Fruit fly (Drosophila melanogaster) whole organism, embryonic: ENCODE results near the gene rdhB.

Source experiments
- Abd-B ChIP-seq: fragments of 200-800 bp; sonication (Bioruptor generic); optimal IDR thresholded peaks from 2 replicates; lab custom pipeline; 2018; ENCODE audit warnings: missing biosample characterization, mild to moderate bottlenecking, missing genetic modification characterization, moderate library complexity
- Bteb2 ChIP-seq: fragments of 200-800 bp; sonication (Bioruptor generic); optimal IDR thresholded peaks from 2 replicates; lab custom pipeline; 2016; ENCODE audit warnings: missing biosample characterization, missing genetic modification characterization
- CG10147 ChIP-seq: fragments of 200-800 bp; sonication (Bioruptor generic); optimal IDR thresholded peaks from 2 replicates; lab custom pipeline; 2019; ENCODE audit warnings: missing biosample characterization, mild to moderate bottlenecking, missing genetic modification characterization, moderate library complexity
- CG11398 ChIP-seq: fragments of 200-800 bp; sonication (Bioruptor generic); optimal IDR thresholded peaks from 2 replicates; lab custom pipeline; 2016; ENCODE audit warnings: missing biosample characterization, missing genetic modification characterization
- CG12104 ChIP-seq: fragments of 200-800 bp; sonication (Bioruptor generic); optimal IDR thresholded peaks from 3 replicates; lab custom pipeline; 2016; ENCODE audit warnings: missing biosample characterization, missing genetic modification characterization
- CG12391 ChIP-seq: fragments of 200-800 bp; sonication (Bioruptor generic); optimal IDR thresholded peaks from 3 replicates; lab custom pipeline; 2018; ENCODE audit warnings: missing biosample characterization, mild to moderate bottlenecking, missing genetic modification characterization, moderate library complexity
- CG13894 ChIP-seq: fragments of 200-800 bp; sonication (Bioruptor generic); optimal IDR thresholded peaks from 3 replicates; lab custom pipeline; 2018; ENCODE audit warnings: missing biosample characterization, mild to moderate bottlenecking, missing genetic modification characterization, moderate library complexity
- CG14050 ChIP-seq: fragments of 200-800 bp; sonication (Bioruptor generic); IDR thresholded peaks from 3 replicates; pipeline ENCODE4 v1.3.6; 2022; ENCODE audit warnings: missing biosample characterization, missing genetic modification characterization
- CG15696 ChIP-seq: fragments of 200-800 bp; sonication (Bioruptor generic); optimal IDR thresholded peaks from 2 replicates; lab custom pipeline; 2019; ENCODE audit warnings: missing biosample characterization, mild to moderate bottlenecking, missing genetic modification characterization, moderate library complexity
- CG1602 ChIP-seq: fragments of 200-800 bp; sonication (Bioruptor generic); optimal IDR thresholded peaks from 3 replicates; lab custom pipeline; 2016; ENCODE audit warnings: missing biosample characterization, missing genetic modification characterization
- CG16813 ChIP-seq: fragments of 200-800 bp; sonication (Bioruptor generic); IDR thresholded peaks from 3 replicates; pipeline ENCODE4 v1.3.6; 2022; ENCODE audit warnings: missing biosample characterization, missing genetic modification characterization; ENCODE audit not compliant: partially characterized antibody
- CG17359 ChIP-seq: fragments of 200-800 bp; sonication (Bioruptor generic); optimal IDR thresholded peaks from 3 replicates; lab custom pipeline; 2018; ENCODE audit warnings: missing biosample characterization, mild to moderate bottlenecking, missing genetic modification characterization, moderate library complexity
- CG18599 ChIP-seq: fragments of 200-800 bp; sonication (Bioruptor generic); optimal IDR thresholded peaks from 3 replicates; lab custom pipeline; 2017; ENCODE audit warnings: missing biosample characterization, missing genetic modification characterization, mild to moderate bottlenecking, moderate library complexity, missing genetic modification reagents
- CG2116 ChIP-seq: fragments of 200-800 bp; sonication (Bioruptor generic); optimal IDR thresholded peaks from 3 replicates; lab custom pipeline; 2018; ENCODE audit warnings: missing biosample characterization, mild to moderate bottlenecking, missing genetic modification characterization
- CG2678 ChIP-seq: fragments of 200-800 bp; sonication (Bioruptor generic); optimal IDR thresholded peaks from 3 replicates; lab custom pipeline; 2019; ENCODE audit warnings: missing biosample characterization, mild to moderate bottlenecking, missing genetic modification characterization, moderate library complexity
- CG2712 ChIP-seq: fragments of 200-800 bp; optimal IDR thresholded peaks from 3 replicates; lab custom pipeline; 2019; ENCODE audit warnings: missing biosample characterization, mild to moderate bottlenecking, missing genetic modification characterization, moderate library complexity
- CG2875 ChIP-seq: fragments of 200-800 bp; sonication (Bioruptor generic); optimal IDR thresholded peaks from 2 replicates; lab custom pipeline; 2017; ENCODE audit warnings: missing biosample characterization, mild to moderate bottlenecking, missing genetic modification characterization, missing genetic modification reagents
- CG30403 ChIP-seq: fragments of 200-800 bp; sonication (Bioruptor generic); optimal IDR thresholded peaks from 3 replicates; lab custom pipeline; 2016; ENCODE audit warnings: missing biosample characterization, missing genetic modification characterization
- CG31365 ChIP-seq: fragments of 200-800 bp; sonication (Bioruptor generic); optimal IDR thresholded peaks from 2 replicates; lab custom pipeline; 2018; ENCODE audit warnings: missing biosample characterization, mild to moderate bottlenecking, missing genetic modification characterization
- CG32532 ChIP-seq: fragments of 200-800 bp; sonication (Bioruptor generic); IDR thresholded peaks from 2 replicates; pipeline ENCODE4 v1.3.6; 2022; ENCODE audit warnings: missing biosample characterization, missing genetic modification characterization
- CG3281 ChIP-seq: fragments of 200-800 bp; sonication (Bioruptor generic); optimal IDR thresholded peaks from 3 replicates; lab custom pipeline; 2017; ENCODE audit warnings: missing biosample characterization, mild to moderate bottlenecking, missing genetic modification characterization
- CG3726 ChIP-seq: fragments of 200-800 bp; sonication (Bioruptor generic); IDR thresholded peaks from 3 replicates; pipeline ENCODE4, ENCODE4 v1.3.6; 2022; ENCODE audit warnings: missing biosample characterization, missing genetic modification characterization
- CG43689 ChIP-seq: fragments of 200-800 bp; sonication (Bioruptor generic); IDR thresholded peaks from 2 replicates; pipeline ENCODE4 v1.3.6; 2022; ENCODE audit warnings: missing biosample characterization, missing genetic modification characterization
- CG4730 ChIP-seq: fragments of 200-800 bp; sonication (Bioruptor generic); IDR thresholded peaks from 2 replicates; pipeline ENCODE4 v1.3.6; 2022; ENCODE audit warnings: missing biosample characterization, missing genetic modification characterization
- CG6272 ChIP-seq: fragments of 200-800 bp; sonication (Bioruptor generic); IDR thresholded peaks from 2 replicates; pipeline ENCODE4 v1.3.6; 2022; ENCODE audit warnings: missing biosample characterization, missing genetic modification characterization
- CG6654 ChIP-seq: fragments of 200-800 bp; sonication (Bioruptor generic); optimal IDR thresholded peaks from 2 replicates; lab custom pipeline; 2017; ENCODE audit warnings: missing biosample characterization, mild to moderate bottlenecking, missing genetic modification characterization
- CG6689 ChIP-seq: fragments of 200-800 bp; sonication (Bioruptor generic); IDR thresholded peaks from 2 replicates; pipeline ENCODE4 v1.3.6; 2022; ENCODE audit warnings: missing biosample characterization, missing genetic modification characterization
- CG6791 ChIP-seq: fragments of 200-800 bp; sonication (Bioruptor generic); IDR thresholded peaks from 3 replicates; pipeline ENCODE4 v1.3.6; 2022; ENCODE audit warnings: missing biosample characterization, missing genetic modification characterization; ENCODE audit not compliant: partially characterized antibody
- CkIIα-i1 ChIP-seq: fragments of 200-800 bp; sonication (Bioruptor generic); IDR thresholded peaks from 2 replicates; pipeline ENCODE4 v1.3.6; 2022; ENCODE audit warnings: missing biosample characterization, missing genetic modification characterization
- Eip74EF ChIP-seq, 2 experiments: fragments of 200-800 bp in 1 of 2; fragments of >200 bp in 1 of 2; sonication (Bioruptor generic) in 1 of 2; optimal IDR thresholded peaks; 2 replicates each; lab custom pipeline; 2017 to 2019; ENCODE audit warnings: missing biosample characterization in 2 of 2, missing genetic modification characterization in 2 of 2, mild to moderate bottlenecking in 1 of 2, moderate library complexity in 1 of 2
- Fer1 ChIP-seq: fragments of 200-800 bp; sonication (Bioruptor generic); optimal IDR thresholded peaks from 2 replicates; lab custom pipeline; 2017; ENCODE audit warnings: missing biosample characterization, mild to moderate bottlenecking, missing genetic modification characterization
- Fer3 ChIP-seq: fragments of 200-800 bp; sonication (Bioruptor generic); optimal IDR thresholded peaks from 2 replicates; lab custom pipeline; 2018; ENCODE audit warnings: missing biosample characterization, mild to moderate bottlenecking, missing genetic modification characterization, moderate library complexity
- H2.0 ChIP-seq: fragments of 200-800 bp; sonication (Bioruptor generic); IDR thresholded peaks from 2 replicates; pipeline ENCODE4 v1.3.6; 2022; ENCODE audit warnings: missing biosample characterization, missing genetic modification characterization
- Med ChIP-seq: fragments of 200-800 bp; sonication (Bioruptor generic); peaks from one replicate; lab custom pipeline; 2016; ENCODE audit warnings: missing biosample characterization, missing genetic modification characterization, mild to moderate bottlenecking, inconsistent platforms, moderate library complexity
- Ptx1 ChIP-seq: fragments of 200-800 bp; sonication (Bioruptor generic); IDR thresholded peaks from 2 replicates; pipeline ENCODE4 v1.3.6; 2022; ENCODE audit warnings: missing biosample characterization, missing genetic modification characterization
- Sox100B ChIP-seq: fragments of 200-800 bp; sonication (Bioruptor generic); optimal IDR thresholded peaks from 3 replicates; lab custom pipeline; 2018; ENCODE audit warnings: missing biosample characterization, mild to moderate bottlenecking, missing genetic modification characterization
- az2 ChIP-seq: fragments of 200-800 bp; sonication (Bioruptor generic); optimal IDR thresholded peaks from 3 replicates; lab custom pipeline; 2016; ENCODE audit warnings: missing biosample characterization, missing genetic modification characterization
- cato ChIP-seq: fragments of 200-800 bp; sonication (Bioruptor generic); optimal IDR thresholded peaks from 2 replicates; lab custom pipeline; 2016; ENCODE audit warnings: missing biosample characterization, missing genetic modification characterization, borderline replicate concordance
- cwo ChIP-seq: fragments of 200-800 bp; sonication (Bioruptor generic); optimal IDR thresholded peaks from 3 replicates; lab custom pipeline; 2017; ENCODE audit warnings: missing biosample characterization, missing genetic modification characterization, mild to moderate bottlenecking, moderate library complexity, missing genetic modification reagents
- dati ChIP-seq: fragments of 200-800 bp; sonication (Bioruptor generic); IDR thresholded peaks from 2 replicates; pipeline ENCODE4 v1.3.6; 2022; ENCODE audit warnings: missing biosample characterization, missing genetic modification characterization
- ind ChIP-seq: fragments of 200-800 bp; sonication (Bioruptor generic); optimal IDR thresholded peaks from 3 replicates; lab custom pipeline; 2016; ENCODE audit warnings: missing biosample characterization, missing genetic modification characterization
- lilli ChIP-seq: fragments of 200-800 bp; sonication (Bioruptor generic); optimal IDR thresholded peaks from 3 replicates; lab custom pipeline; 2016; ENCODE audit warnings: missing biosample characterization, missing genetic modification characterization
- luna ChIP-seq: fragments of 200-800 bp; sonication (Bioruptor generic); optimal IDR thresholded peaks from 2 replicates; lab custom pipeline; 2016; ENCODE audit warnings: missing biosample characterization, missing genetic modification characterization
- mirr ChIP-seq: fragments of 200-800 bp; sonication (Bioruptor generic); optimal IDR thresholded peaks from 3 replicates; lab custom pipeline; 2018; ENCODE audit warnings: missing biosample characterization, mild to moderate bottlenecking, missing genetic modification characterization
- odd ChIP-seq: fragments of 200-800 bp; sonication (Bioruptor generic); optimal IDR thresholded peaks from 2 replicates; lab custom pipeline; 2017; ENCODE audit warnings: missing biosample characterization, mild to moderate bottlenecking, missing genetic modification characterization
- psq ChIP-seq: fragments of 200-800 bp; sonication (Bioruptor generic); optimal IDR thresholded peaks from 2 replicates; lab custom pipeline; 2017; ENCODE audit warnings: missing biosample characterization, missing genetic modification characterization
- tin ChIP-seq: fragments of 200-800 bp; sonication (Bioruptor generic); optimal IDR thresholded peaks from 3 replicates; lab custom pipeline; 2016; ENCODE audit warnings: missing biosample characterization, missing genetic modification characterization
- tio ChIP-seq: fragments of 200-800 bp; sonication (Bioruptor generic); optimal IDR thresholded peaks from 2 replicates; lab custom pipeline; 2017; ENCODE audit warnings: missing biosample characterization, missing genetic modification characterization, inconsistent platforms
- ttk ChIP-seq: fragments of 200-800 bp; sonication (Bioruptor generic); IDR thresholded peaks from 2 replicates; pipeline ENCODE4 v2.1.2; 2022; ENCODE audit warnings: missing biosample characterization, missing genetic modification characterization
- unpg ChIP-seq: fragments of 200-800 bp; sonication (Bioruptor generic); optimal IDR thresholded peaks from 3 replicates; lab custom pipeline; 2018; ENCODE audit warnings: missing biosample characterization, mild to moderate bottlenecking, missing genetic modification characterization, moderate library complexity

The rdhB gene

DNA sequence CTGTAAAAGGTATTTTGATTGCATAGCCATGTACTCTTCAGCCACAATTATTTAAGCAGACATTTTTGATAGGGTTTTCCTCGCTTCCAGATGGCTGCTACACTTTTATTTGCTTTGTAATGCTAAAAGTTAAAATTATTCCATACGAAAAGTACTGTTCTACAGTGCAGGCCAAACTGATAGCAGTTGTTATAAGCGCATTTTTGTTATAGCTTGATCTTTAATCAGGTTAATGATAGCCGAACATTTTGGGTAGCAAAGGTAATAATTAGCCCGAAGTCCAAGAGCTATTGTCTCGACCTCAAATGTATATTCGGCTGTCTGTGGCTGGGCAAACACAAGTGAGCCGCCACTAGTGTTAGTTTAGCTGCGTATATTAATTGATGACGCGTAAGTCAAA is 6.4 kb downstream of the rdhB start (continued):
- TF ChIP-seq CG6689 (GFP tag; lab: Robert Waterston, UW): no peak
- TF ChIP-seq CG3281: peak; percentile 13
- peak; percentile 7 for TF ChIP-seq CG30403
- TF ChIP-seq tio: peak; percentile 22
- 0 out of 2 replicates have a peak, but pooled peaks have one; percentile 7 for TF ChIP-seq Ptx1 (GFP tag; lab: Robert Waterston, UW)
- TF ChIP-seq CG17359 (tag; lab: Kevin White, UChicago): no peak
- TF ChIP-seq CG2712 (tag; lab: Kevin White, UChicago): no peak
- TF ChIP-seq Med (GFP tag; lab: Kevin White, UChicago): peak; percentile 55
- no peak for TF ChIP-seq CG2875 (GFP tag; lab: Kevin White, UChicago)
- no peak for TF ChIP-seq CG4730 (GFP tag; lab: Robert Waterston, UW)
- no peak for TF ChIP-seq tin (GFP tag; lab: Kevin White, UChicago)
- TF ChIP-seq CkIIα-i1 (GFP tag; lab: Robert Waterston, UW): no peak
- no peak for TF ChIP-seq psq (GFP tag; lab: Kevin White, UChicago)
- TF ChIP-seq CG18599: peak; percentile 21
- no peak for TF ChIP-seq ind (GFP tag; lab: Kevin White, UChicago)
- TF ChIP-seq CG10147 (GFP tag; lab: Kevin White, UChicago): no peak
- no peak for TF ChIP-seq CG16813 (GFP tag; lab: Robert Waterston, UW)
- TF ChIP-seq CG2678 (tag; lab: Kevin White, UChicago): peak; percentile 12
- TF ChIP-seq CG2116 (GFP tag; lab: Kevin White, UChicago): no peak
- peak; percentile 18 for TF ChIP-seq Fer3
- TF ChIP-seq H2.0 (GFP tag; lab: Robert Waterston, UW): no peak
- TF ChIP-seq ttk (GFP tag; lab: Robert Waterston, UW): no peak
- TF ChIP-seq CG1602 (GFP tag; lab: Kevin White, UChicago): no peak

DNA sequence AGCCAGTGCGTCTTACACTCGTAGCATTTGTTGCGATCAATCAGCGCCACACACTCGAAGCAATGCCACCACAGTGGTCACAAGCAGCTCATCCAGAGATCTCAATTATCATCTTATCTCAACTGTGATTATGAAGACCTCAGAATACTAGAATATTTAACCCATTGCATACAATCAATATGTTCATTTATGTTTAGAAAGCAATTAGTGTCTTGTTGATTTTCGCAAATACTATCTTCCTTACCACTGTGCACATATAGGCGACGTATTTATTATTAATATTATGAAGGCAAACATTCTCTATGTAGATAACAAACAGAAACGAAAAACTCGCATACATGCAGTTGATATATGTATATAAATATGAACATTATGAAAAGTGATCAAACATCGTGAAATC is 7.3 kb downstream of the rdhB start:
- TF ChIP-seq unpg (GFP tag; lab: Kevin White, UChicago) (peak; percentile 69), CG43689 (0 out of 2 replicates have a peak, but pooled peaks have one; percentile 27), CG12104 (GFP tag; lab: Kevin White, UChicago) (peak; percentile 78), mirr (GFP tag; lab: Kevin White, UChicago) (no peak), Bteb2 (GFP tag; lab: Kevin White, UChicago) (peak; percentile 36), Sox100B (GFP tag; lab: Kevin White, UChicago) (peak; percentile 77), CG6791 (GFP tag; lab: Robert Waterston, UW) (no peak), CG31365 (tag; lab: Kevin White, UChicago) (peak; percentile 41), luna (GFP tag; lab: Kevin White, UChicago) (no peak), CG14050 (GFP tag; lab: Robert Waterston, UW) (peak; percentile 52; the same call in 1 of the 3 replicates), CG32532 (GFP tag; lab: Robert Waterston, UW) (peak; percentile 73), CG15696 (tag; lab: Kevin White, UChicago) (peak; percentile 89), CG6272 (GFP tag; lab: Robert Waterston, UW) (peak; percentile 55), Eip74EF (GFP tag; optimal IDR thresholded peaks at IDR 0.05; lab: Kevin White, UChicago) (peak in 1 of 2 experiments; percentile 52), CG3726 (GFP tag; lab: Robert Waterston, UW) (0 out of 3 replicates have a peak, but pooled peaks have one; percentile 50), CG10147 (GFP tag; lab: Kevin White, UChicago) (peak; percentile 40), CG12391 (tag; lab: Kevin White, UChicago) (peak; percentile 73), CG11398 (GFP tag; lab: Kevin White, UChicago) (peak; percentile 37), CG2712 (tag; lab: Kevin White, UChicago) (peak; percentile 79), dati (no peak), lilli (GFP tag; lab: Kevin White, UChicago) (peak; percentile 52), CG13894 (tag; lab: Kevin White, UChicago) (no peak), Fer1 (GFP tag; lab: Kevin White, UChicago) (peak; percentile 40), Abd-B (no peak), az2 (GFP tag; lab: Kevin White, UChicago) (peak; percentile 65), odd (peak; percentile 55), cwo (peak; percentile 54), CG6654 (GFP tag; lab: Kevin White, UChicago) (no peak), cato (GFP tag; lab: Kevin White, UChicago) (peak; percentile 64)
